Worm (Caenorhabditis elegans): Measurements from ENCODE around the gene K01A2.10.

ce11 chrII:273872-274271 lies 49.0 kb downstream of the K01A2.10 start, which contains the start of gene B0432.7:
- TF ChIP-seq ceh-83 (GFP tag; optimal IDR thresholded peaks at IDR 0.05) (no peak), nhr-76 (tag; optimal IDR thresholded peaks at IDR 0.05) (no peak), nhr-12 (tag; optimal IDR thresholded peaks at IDR 0.05) (no peak), unc-39 (tag; optimal IDR thresholded peaks at IDR 0.05) (no peak), nhr-237 (tag; optimal IDR thresholded peaks at IDR 0.05) (no peak), tbx-8 (GFP tag; optimal IDR thresholded peaks at IDR 0.05) (no peak), unc-62 (GFP tag; optimal IDR thresholded peaks at IDR 0.05) (no peak), lin-13 (tag; optimal IDR thresholded peaks at IDR 0.05) (no peak)
